Fruit fly (Drosophila melanogaster): ENCODE results near the gene CG5274.

Gene CG5274

DNA sequence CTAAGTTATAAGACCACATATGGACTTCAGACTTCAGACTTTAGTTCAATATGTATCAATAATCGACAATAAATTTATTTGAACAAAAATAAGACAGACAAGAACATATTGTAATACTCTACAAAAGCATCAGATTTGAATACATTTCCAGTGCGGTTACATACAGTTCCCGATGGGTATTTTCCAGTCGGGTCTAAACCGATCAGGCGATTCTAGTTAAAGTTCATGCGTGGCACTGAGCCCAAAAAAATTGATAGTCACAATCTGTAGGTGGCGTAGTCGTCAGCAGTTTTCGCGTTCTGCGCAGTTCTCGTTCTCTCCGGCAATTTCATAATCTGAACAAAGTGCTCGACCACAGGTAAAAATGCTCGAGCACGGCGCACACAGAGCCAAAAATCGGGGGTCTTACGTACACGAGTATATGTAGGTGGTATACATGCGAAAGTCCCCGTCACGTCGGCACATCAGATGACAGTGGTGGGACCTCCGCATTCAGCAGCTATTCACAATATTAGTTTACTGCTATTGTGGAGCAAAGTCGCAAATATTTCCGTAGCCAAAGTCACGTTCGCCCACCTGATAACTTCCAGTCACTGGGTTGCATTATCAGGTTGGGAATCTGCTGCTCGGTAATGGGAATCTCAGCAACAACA lies 32.1 kb downstream of the CG5274 start (continued):
- peak; percentile 73 for TF ChIP-seq sug (tag; optimal IDR thresholded peaks at IDR 0.05)
- peak; percentile 12 for TF ChIP-seq CG8281 (tag; optimal IDR thresholded peaks at IDR 0.05)
- TF ChIP-seq Optix (GFP tag; IDR thresholded peaks at IDR 0.05): no peak
- peak; percentile 51; the same call in 1 of the 3 replicates for TF ChIP-seq CG17361 (GFP tag; IDR thresholded peaks at IDR 0.05)
- no peak for TF ChIP-seq TFAM (GFP tag; optimal IDR thresholded peaks at IDR 0.05)
- peak; percentile 69 for TF ChIP-seq slbo (GFP tag; IDR thresholded peaks at IDR 0.05)
- no peak for TF ChIP-seq BEAF-32 (GFP tag; optimal IDR thresholded peaks at IDR 0.05)
- no peak for TF ChIP-seq Eip74EF (GFP tag; optimal IDR thresholded peaks at IDR 0.05)
- peak; percentile 36 for TF ChIP-seq cg (GFP tag; optimal IDR thresholded peaks at IDR 0.05)
- TF ChIP-seq Sry-δ (GFP tag; optimal IDR thresholded peaks at IDR 0.05): no peak
- no peak for TF ChIP-seq Dfd (GFP tag; optimal IDR thresholded peaks at IDR 0.05)
- TF ChIP-seq fd64A (GFP tag; optimal IDR thresholded peaks at IDR 0.05): no peak
- no peak for TF ChIP-seq sc (optimal IDR thresholded peaks at IDR 0.05)
- no peak for TF ChIP-seq sc (GFP tag; optimal IDR thresholded peaks at IDR 0.05)
- no peak for TF ChIP-seq CG6175 (GFP tag; IDR thresholded peaks at IDR 0.05)
- TF ChIP-seq E2f1 (GFP tag; IDR thresholded peaks at IDR 0.05): peak; percentile 54; the same call in 1 of the 2 replicates
- peak; percentile 87 for TF ChIP-seq Med (GFP tag)
- no peak for TF ChIP-seq CG18764 (GFP tag; optimal IDR thresholded peaks at IDR 0.05)
- no peak for TF ChIP-seq CG10565 (GFP tag; optimal IDR thresholded peaks at IDR 0.05)
- peak; percentile 28 to 62 for TF ChIP-seq Hr51 (GFP tag; optimal IDR thresholded peaks at IDR 0.05)
- 0 out of 2 replicates have a peak, but pooled peaks have one; percentile 12 for TF ChIP-seq onecut (GFP tag; IDR thresholded peaks at IDR 0.05)
- TF ChIP-seq sqz (GFP tag; optimal IDR thresholded peaks at IDR 0.05): no peak
- peak; percentile 49 for TF ChIP-seq CG16815 (GFP tag; optimal IDR thresholded peaks at IDR 0.05)
- no peak for TF ChIP-seq gfzf (GFP tag; optimal IDR thresholded peaks at IDR 0.05)
- TF ChIP-seq CG2116 (GFP tag; optimal IDR thresholded peaks at IDR 0.05): no peak
- TF ChIP-seq CG18262 (tag; optimal IDR thresholded peaks at IDR 0.05): peak; percentile 22
- no peak for TF ChIP-seq CG14050 (GFP tag; IDR thresholded peaks at IDR 0.05)
- no peak for TF ChIP-seq zen (tag; optimal IDR thresholded peaks at IDR 0.05)
- TF ChIP-seq tup (GFP tag; optimal IDR thresholded peaks at IDR 0.05): no peak
- TF ChIP-seq CG14860 (GFP tag; IDR thresholded peaks at IDR 0.05; ENCODE audit: partially characterized antibody): no peak
- TF ChIP-seq nmo (GFP tag; optimal IDR thresholded peaks at IDR 0.05): peak; percentile 33
- TF ChIP-seq dimm (GFP tag; IDR thresholded peaks at IDR 0.05): no peak
- peak; percentile 51 to 75 for TF ChIP-seq Pdp1 (GFP tag; optimal IDR thresholded peaks at IDR 0.05)
- TF ChIP-seq dmrt99B (tag; optimal IDR thresholded peaks at IDR 0.05): peak; percentile 31
- TF ChIP-seq CG3726 (GFP tag; IDR thresholded peaks at IDR 0.05): no peak
- TF ChIP-seq pho (GFP tag; optimal IDR thresholded peaks at IDR 0.05): peak; percentile 64
- 0 out of 2 replicates have a peak, but pooled peaks have one; percentile 6 for TF ChIP-seq Oaz (GFP tag; IDR thresholded peaks at IDR 0.05)
- peak; percentile 25 for TF ChIP-seq CG1792 (GFP tag; optimal IDR thresholded peaks at IDR 0.05)
- TF ChIP-seq Trl (optimal IDR thresholded peaks at IDR 0.05): peak in 1 of 2 experiments; percentile 5
- no peak for TF ChIP-seq Trl (GFP tag; optimal IDR thresholded peaks at IDR 0.05)
- TF ChIP-seq CG34376 (GFP tag; optimal IDR thresholded peaks at IDR 0.05): peak; percentile 82
- no peak for TF ChIP-seq pros (GFP tag; optimal IDR thresholded peaks at IDR 0.05)
- TF ChIP-seq Lim3 (GFP tag; IDR thresholded peaks at IDR 0.05): no peak
- no peak for TF ChIP-seq ac (GFP tag; optimal IDR thresholded peaks at IDR 0.05)
- peak; percentile 34 for TF ChIP-seq CG6765 (GFP tag; optimal IDR thresholded peaks at IDR 0.05)
- TF ChIP-seq CG6854 (GFP tag; optimal IDR thresholded peaks at IDR 0.05): peak; percentile 32
- TF ChIP-seq croc (GFP tag; conservative IDR thresholded peaks at IDR 0.05): no peak
- TF ChIP-seq Kr (GFP tag; optimal IDR thresholded peaks at IDR 0.05): no peak
- no peak for TF ChIP-seq tll (GFP tag; optimal IDR thresholded peaks at IDR 0.05)

All from whole organism, embryonic.